Worm (Caenorhabditis elegans) whole organism, young adult: ENCODE measurements around the gene manf-1.

Experiments used
- F22D6.2 ChIP-seq: sonication (generic microtip); optimal IDR thresholded peaks from 2 replicates; lab custom pipeline; 2016; ENCODE audit warnings: mild to moderate bottlenecking, missing genetic modification characterization, missing compliant biosample characterization
- Y67H2A.10 ChIP-seq: fragments of 200-800 bp; sonication (Bioruptor generic); conservative IDR thresholded peaks from 2 replicates; pipeline ENCODE4 v1.3.6; 2022; ENCODE audit warnings: missing genetic modification reagents, missing genetic modification characterization, missing compliant biosample characterization
- ZK185.1 ChIP-seq: sonication (generic microtip); optimal IDR thresholded peaks from 2 replicates; lab custom pipeline; 2016; ENCODE audit warnings: mild to moderate bottlenecking, missing genetic modification characterization, missing compliant biosample characterization; ENCODE audit not compliant: poor library complexity, severe bottlenecking
- attf-6 ChIP-seq: fragments of 200-800 bp; sonication (Bioruptor generic); IDR thresholded peaks from 2 replicates; pipeline ENCODE4 v1.3.6; 2022; ENCODE audit warnings: missing genetic modification reagents, missing genetic modification characterization, missing compliant biosample characterization
- ets-4 ChIP-seq: fragments of 200-800 bp; sonication (Bioruptor generic); optimal IDR thresholded peaks from 2 replicates; lab custom pipeline; 2018; ENCODE audit warnings: mild to moderate bottlenecking, missing genetic modification characterization, missing compliant biosample characterization
- hmg-20 ChIP-seq: fragments of 200-800 bp; sonication (Bioruptor generic); IDR thresholded peaks from 2 replicates; pipeline ENCODE4 v1.3.6; 2022; ENCODE audit warnings: missing genetic modification reagents, missing genetic modification characterization, missing compliant biosample characterization
- lir-1 ChIP-seq: fragments of 200-800 bp; sonication (Bioruptor generic); conservative IDR thresholded peaks from 2 replicates; pipeline ENCODE4 v1.3.6; 2022; ENCODE audit warnings: missing genetic modification reagents, missing genetic modification characterization, missing compliant biosample characterization
- lsl-1 ChIP-seq: fragments of 200-800 bp; sonication (Bioruptor generic); optimal IDR thresholded peaks from 2 replicates; lab custom pipeline; 2018; ENCODE audit warnings: mild to moderate bottlenecking, missing genetic modification characterization, moderate library complexity, missing compliant biosample characterization
- madf-3 ChIP-seq: fragments of 200-800 bp; sonication (Bioruptor generic); IDR thresholded peaks from 2 replicates; pipeline ENCODE4 v1.3.6; 2022; ENCODE audit warnings: missing genetic modification reagents, missing genetic modification characterization, missing compliant biosample characterization
- madf-6 ChIP-seq: fragments of 200-800 bp; sonication (Bioruptor generic); IDR thresholded peaks from 2 replicates; pipeline ENCODE4 v1.3.6; 2022; ENCODE audit warnings: missing genetic modification reagents, missing genetic modification characterization, missing compliant biosample characterization
- pbrm-1 ChIP-seq: fragments of 200-800 bp; sonication (Bioruptor generic); IDR thresholded peaks from 2 replicates; pipeline ENCODE4 v1.3.6; 2022; ENCODE audit warnings: missing genetic modification reagents, missing genetic modification characterization, missing compliant biosample characterization
- snpc-4 ChIP-seq, 5 experiments: fragments of 150-350 bp in 1 of 5; sonication (generic microtip) in 4 of 5; optimal IDR thresholded peaks; 2 replicates each; lab custom pipeline; 2014 to 2018; ENCODE audit warnings: missing genetic modification characterization in 5 of 5, missing biosample characterization in 3 of 5, antibody characterized with exemption in 2 of 5, mild to moderate bottlenecking in 2 of 5, missing compliant biosample characterization in 2 of 5, missing genotype in 2 of 5, moderate library complexity in 2 of 5, missing genetic modification reagents in 1 of 5
- unc-62 ChIP-seq: fragments of 150-350 bp; optimal IDR thresholded peaks from 2 replicates; lab custom pipeline; 2014; ENCODE audit warnings: missing biosample characterization, missing genetic modification reagents, missing genetic modification characterization

- TF ChIP-seq madf-6 (no peak), lir-1 (GFP tag; lab: Robert Waterston, UW) (no peak), hmg-20 (no peak), F22D6.2 (tag; lab: Kevin White, UChicago) (no peak), attf-6 (GFP tag; lab: Robert Waterston, UW) (no peak), unc-62 (GFP tag; lab: Kevin White, UChicago) (no peak), lsl-1 (GFP tag; lab: Kevin White, UChicago) (no peak), snpc-4 (GFP tag; optimal IDR thresholded peaks at IDR 0.05; lab: Kevin White, UChicago) (no peak), snpc-4 (tag; optimal IDR thresholded peaks at IDR 0.05; lab: Kevin White, UChicago) (peak in 1 of 4 experiments; percentile 74), ets-4 (no peak), pbrm-1 (GFP tag; lab: Robert Waterston, UW) (no peak), Y67H2A.10 (GFP tag; lab: Robert Waterston, UW) (no peak), madf-3 (no peak), ZK185.1 (no peak)
Measured at ce11 chrIV:2971060-2971459, 42.8 kb upstream of the manf-1 start.
